Worm (Caenorhabditis elegans) whole organism, L2 larva: ENCODE measurements around the gene nhr-70.

Source experiments
- C34F6.9 ChIP-seq: fragments of 150-350 bp; optimal IDR thresholded peaks from 2 replicates; lab custom pipeline; 2014; ENCODE audit warnings: missing biosample characterization, missing genetic modification characterization
- F13H6.1 ChIP-seq: sonication (generic microtip); optimal IDR thresholded peaks from 2 replicates; lab custom pipeline; 2016; ENCODE audit warnings: missing genetic modification characterization, missing compliant biosample characterization
- R02D3.7 ChIP-seq: fragments of 150-350 bp; optimal IDR thresholded peaks from 2 replicates; lab custom pipeline; 2014; ENCODE audit warnings: missing biosample characterization, missing genetic modification characterization
- Y55F3AM.14 ChIP-seq: fragments of 200-800 bp; sonication (Bioruptor generic); optimal IDR thresholded peaks from 2 replicates; lab custom pipeline; 2018; ENCODE audit warnings: mild to moderate bottlenecking, missing genetic modification characterization, missing compliant biosample characterization
- ZK546.5 ChIP-seq: sonication (generic microtip); optimal IDR thresholded peaks from 2 replicates; lab custom pipeline; 2017; ENCODE audit warnings: missing biosample characterization, missing genetic modification characterization
- alr-1 ChIP-seq: fragments of 150-350 bp; optimal IDR thresholded peaks from 2 replicates; lab custom pipeline; 2014; ENCODE audit warnings: missing biosample characterization, missing genetic modification characterization
- aly-2 ChIP-seq: fragments of 150-350 bp; optimal IDR thresholded peaks from 2 replicates; lab custom pipeline; 2014; ENCODE audit warnings: missing biosample characterization, missing genetic modification characterization
- ama-1 ChIP-seq: fragments of 150-350 bp; optimal IDR thresholded peaks from 2 replicates; lab custom pipeline; 2018; ENCODE audit warnings: inconsistent platforms
- blmp-1 ChIP-seq: sonication (generic microtip); optimal IDR thresholded peaks from 2 replicates; lab custom pipeline; 2017; ENCODE audit warnings: missing genetic modification characterization, mild to moderate bottlenecking, missing compliant biosample characterization, antibody characterized with exemption, moderate library complexity; ENCODE audit not compliant: insufficient read depth
- ceh-16 ChIP-seq: fragments of 150-350 bp; optimal IDR thresholded peaks from 2 replicates; lab custom pipeline; 2014; ENCODE audit warnings: missing biosample characterization, missing genetic modification characterization
- ceh-82 ChIP-seq: fragments of 150-350 bp; optimal IDR thresholded peaks from 2 replicates; lab custom pipeline; 2014; ENCODE audit warnings: missing biosample characterization, missing genetic modification characterization
- crh-2 ChIP-seq: sonication (generic microtip); optimal IDR thresholded peaks from 2 replicates; lab custom pipeline; 2017; ENCODE audit warnings: missing biosample characterization, missing genetic modification characterization
- dmd-4 ChIP-seq: sonication (generic microtip); optimal IDR thresholded peaks from 2 replicates; lab custom pipeline; 2017; ENCODE audit warnings: missing biosample characterization, missing genetic modification characterization
- elt-3 ChIP-seq: sonication (generic microtip); optimal IDR thresholded peaks from 2 replicates; lab custom pipeline; 2017; ENCODE audit warnings: missing biosample characterization, missing genetic modification characterization
- fos-1 ChIP-seq: fragments of 150-350 bp; optimal IDR thresholded peaks from 2 replicates; lab custom pipeline; 2014; ENCODE audit warnings: missing biosample characterization, missing genetic modification characterization
- gmeb-1 ChIP-seq: fragments of 150-350 bp; optimal IDR thresholded peaks from 2 replicates; lab custom pipeline; 2014; ENCODE audit warnings: missing biosample characterization, missing genetic modification characterization
- lin-11 ChIP-seq: fragments of 150-350 bp; sonication (generic microtip); optimal IDR thresholded peaks from 2 replicates; lab custom pipeline; 2014; ENCODE audit warnings: missing biosample characterization, missing genetic modification characterization, inconsistent platforms, mixed read lengths
- lin-39 ChIP-seq: fragments of 150-350 bp; optimal IDR thresholded peaks from 2 replicates; lab custom pipeline; 2014; ENCODE audit warnings: missing biosample characterization, missing genetic modification reagents, missing genetic modification characterization
- lsy-2 ChIP-seq, 2 experiments: fragments of 150-350 bp in 1 of 2; sonication (generic microtip) in 1 of 2; optimal IDR thresholded peaks; 2 replicates each; lab custom pipeline; 2014 to 2017; ENCODE audit warnings: missing biosample characterization in 2 of 2, missing genetic modification characterization in 2 of 2
- mab-5 ChIP-seq: fragments of 150-350 bp; optimal IDR thresholded peaks from 2 replicates; lab custom pipeline; 2014; ENCODE audit warnings: missing biosample characterization, missing genetic modification characterization
- nhr-10 ChIP-seq: sonication (generic microtip); optimal IDR thresholded peaks from 2 replicates; lab custom pipeline; 2017; ENCODE audit warnings: missing biosample characterization, missing genetic modification characterization
- nhr-11 ChIP-seq: fragments of 150-350 bp; optimal IDR thresholded peaks from 2 replicates; lab custom pipeline; 2014; ENCODE audit warnings: missing biosample characterization, missing genetic modification characterization
- nhr-129 ChIP-seq: fragments of 150-350 bp; optimal IDR thresholded peaks from 2 replicates; lab custom pipeline; 2014; ENCODE audit warnings: missing biosample characterization, missing genetic modification characterization
- nhr-21 ChIP-seq: fragments of 150-350 bp; optimal IDR thresholded peaks from 2 replicates; lab custom pipeline; 2014; ENCODE audit warnings: missing biosample characterization, missing genetic modification characterization
- nhr-23 ChIP-seq: fragments of 150-350 bp; optimal IDR thresholded peaks from 2 replicates; lab custom pipeline; 2014; ENCODE audit warnings: missing biosample characterization, missing genetic modification reagents, missing genetic modification characterization
- nhr-25 ChIP-seq: fragments of 150-350 bp; sonication (generic microtip); optimal IDR thresholded peaks from 3 replicates; lab custom pipeline; 2014; ENCODE audit warnings: missing biosample characterization, missing genetic modification characterization
- nhr-6 ChIP-seq: fragments of 150-350 bp; optimal IDR thresholded peaks from 2 replicates; lab custom pipeline; 2014; ENCODE audit warnings: missing biosample characterization, missing genetic modification characterization
- nhr-77 ChIP-seq: fragments of 150-350 bp; optimal IDR thresholded peaks from 2 replicates; lab custom pipeline; 2014; ENCODE audit warnings: missing biosample characterization, missing genetic modification characterization
- peb-1 ChIP-seq: fragments of 150-350 bp; optimal IDR thresholded peaks from 2 replicates; lab custom pipeline; 2014; ENCODE audit warnings: missing biosample characterization, missing genetic modification characterization
- sem-4 ChIP-seq: fragments of 150-350 bp; optimal IDR thresholded peaks from 2 replicates; lab custom pipeline; 2014; ENCODE audit warnings: missing biosample characterization, missing genetic modification reagents, missing genetic modification characterization
- skn-1 ChIP-seq: sonication (generic microtip); optimal IDR thresholded peaks from 2 replicates; lab custom pipeline; 2017; ENCODE audit warnings: missing biosample characterization, missing genetic modification characterization
- sma-3 ChIP-seq: sonication (generic microtip); optimal IDR thresholded peaks from 2 replicates; lab custom pipeline; 2016; ENCODE audit warnings: missing genetic modification reagents, missing genetic modification characterization, missing compliant biosample characterization
- sma-9 ChIP-seq, 2 experiments: fragments of 150-350 bp in 1 of 2; sonication (generic microtip) in 1 of 2; optimal IDR thresholded peaks; 2 replicates each; lab custom pipeline; 2014 to 2016; ENCODE audit warnings: missing genetic modification characterization in 2 of 2, mild to moderate bottlenecking in 1 of 2, missing biosample characterization in 1 of 2, missing compliant biosample characterization in 1 of 2, missing genetic modification reagents in 1 of 2, moderate library complexity in 1 of 2
- snpc-4 ChIP-seq: fragments of 150-350 bp; optimal IDR thresholded peaks from 2 replicates; lab custom pipeline; 2014; ENCODE audit warnings: missing biosample characterization, missing genetic modification characterization
- unc-39 ChIP-seq: fragments of 150-350 bp; optimal IDR thresholded peaks from 2 replicates; lab custom pipeline; 2014; ENCODE audit warnings: missing biosample characterization, missing genetic modification characterization
- unc-55 ChIP-seq: fragments of 150-350 bp; sonication (generic microtip); optimal IDR thresholded peaks from 3 replicates; lab custom pipeline; 2014; ENCODE audit warnings: missing biosample characterization, missing genetic modification reagents, missing genetic modification characterization
- zag-1 ChIP-seq: fragments of 150-350 bp; optimal IDR thresholded peaks from 2 replicates; lab custom pipeline; 2014; ENCODE audit warnings: missing biosample characterization, missing genetic modification characterization
- ztf-1 ChIP-seq: fragments of 200-800 bp; sonication (Bioruptor generic); conservative IDR thresholded peaks from 2 replicates; pipeline ENCODE4 v1.3.6; 2022; ENCODE audit warnings: missing genetic modification characterization, missing compliant biosample characterization
- ztf-4 ChIP-seq: fragments of 150-350 bp; optimal IDR thresholded peaks from 2 replicates; lab custom pipeline; 2014; ENCODE audit warnings: missing biosample characterization, missing genetic modification characterization

nhr-70 gene

DNA sequence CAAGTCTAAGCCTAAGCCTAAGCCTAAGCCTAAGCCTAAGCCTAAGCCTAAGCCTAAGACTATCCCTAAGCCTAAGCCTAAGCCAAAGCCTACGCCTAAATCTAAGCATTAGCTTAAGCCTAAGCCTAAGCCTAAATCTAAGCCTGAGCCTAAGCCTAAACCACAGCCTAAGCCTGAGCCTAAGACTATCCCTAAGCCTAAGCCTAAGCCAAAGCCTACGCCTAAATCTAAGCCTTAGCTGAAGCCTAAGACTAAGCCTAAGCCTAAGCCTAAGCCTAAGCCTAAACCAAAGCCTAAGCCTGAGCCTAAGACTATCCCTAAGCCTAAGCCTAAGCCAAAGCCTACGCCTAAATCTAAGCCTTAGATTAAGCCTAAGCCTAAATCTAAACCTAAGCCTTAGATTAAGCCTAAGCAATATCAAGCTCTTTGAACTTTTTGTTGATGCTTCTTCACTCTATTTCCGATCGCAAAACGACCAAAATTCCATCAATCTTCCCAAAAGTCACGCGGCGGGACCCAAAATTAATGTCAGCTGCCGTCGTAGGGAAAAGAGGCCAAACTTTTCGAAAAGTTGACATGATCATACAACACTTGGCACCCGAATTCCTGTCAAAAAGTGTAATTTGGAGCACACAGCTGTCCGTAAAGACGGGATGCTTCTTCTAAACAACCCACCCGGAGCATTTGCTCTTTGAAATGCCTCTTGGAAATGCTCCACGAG, 34.8 kb upstream of the nhr-70 start:
- TF ChIP-seq Y55F3AM.14 (GFP tag; lab: Kevin White, UChicago) (no peak), nhr-23 (tag; lab: Kevin White, UChicago) (no peak), R02D3.7 (no peak), dmd-4 (tag; lab: Kevin White, UChicago) (no peak), nhr-6 (tag; lab: Kevin White, UChicago) (no peak), unc-55 (GFP tag; lab: Kevin White, UChicago) (no peak), lin-11 (tag; lab: Kevin White, UChicago) (no peak), fos-1 (tag; lab: Kevin White, UChicago) (no peak), ztf-1 (no peak), ZK546.5 (tag; lab: Kevin White, UChicago) (no peak), sem-4 (no peak), ceh-16 (tag; lab: Kevin White, UChicago) (no peak), mab-5 (peak; percentile 39), ztf-4 (tag; lab: Kevin White, UChicago) (no peak), nhr-21 (tag; lab: Kevin White, UChicago) (no peak), lin-39 (tag; lab: Kevin White, UChicago) (no peak), C34F6.9 (tag; lab: Kevin White, UChicago) (peak; percentile 30), aly-2 (tag; lab: Kevin White, UChicago) (no peak), nhr-129 (tag; lab: Kevin White, UChicago) (peak; percentile 77), elt-3 (tag; lab: Kevin White, UChicago) (no peak), zag-1 (no peak), F13H6.1 (tag; lab: Kevin White, UChicago) (peak; percentile 68), nhr-10 (no peak), nhr-77 (tag; lab: Kevin White, UChicago) (no peak), peb-1 (no peak), lsy-2 (tag; optimal IDR thresholded peaks at IDR 0.05; lab: Kevin White, UChicago) (peak in 1 of 2 experiments; percentile 51), skn-1 (tag; lab: Kevin White, UChicago) (no peak), sma-9 (GFP tag; optimal IDR thresholded peaks at IDR 0.05; lab: Kevin White, UChicago) (peak; percentile 65), sma-9 (tag; optimal IDR thresholded peaks at IDR 0.05; lab: Kevin White, UChicago) (no peak), blmp-1 (tag; lab: Kevin White, UChicago) (no peak), snpc-4 (tag; lab: Kevin White, UChicago) (no peak), sma-3 (GFP tag; lab: Kevin White, UChicago) (no peak), nhr-11 (tag; lab: Kevin White, UChicago) (no peak), nhr-25 (tag; lab: Kevin White, UChicago) (no peak)

DNA sequence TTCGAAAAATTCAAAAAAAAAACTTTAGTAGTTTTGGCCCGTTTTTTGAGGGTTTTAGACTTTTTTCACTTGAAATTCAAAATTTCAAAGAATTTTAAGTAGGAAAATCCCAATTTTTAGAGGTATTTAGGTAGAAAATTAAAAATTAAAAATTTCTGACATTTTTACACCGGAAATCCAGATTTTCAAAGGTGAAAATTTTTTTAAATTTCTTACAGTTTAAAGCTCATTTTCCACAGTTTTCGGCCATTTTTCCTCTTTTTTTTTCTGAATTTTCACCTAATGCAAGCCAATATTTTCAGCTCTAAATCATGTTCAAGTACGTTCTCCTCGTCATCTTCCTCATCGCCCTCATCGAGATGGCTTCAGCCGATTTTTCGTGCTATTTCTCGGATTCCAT, 34.0 kb upstream of the nhr-70 start, which contains the start of gene txt-14:
txt-14 (plus strand) TSS at position 301 of the 400 bp plus-strand sequence.
- TF ChIP-seq nhr-23 (tag; lab: Kevin White, UChicago) (no peak), F13H6.1 (tag; lab: Kevin White, UChicago) (no peak), alr-1 (tag; lab: Kevin White, UChicago) (no peak), ZK546.5 (tag; lab: Kevin White, UChicago) (no peak), fos-1 (tag; lab: Kevin White, UChicago) (no peak), gmeb-1 (tag; lab: Kevin White, UChicago) (no peak), ceh-82 (tag; lab: Kevin White, UChicago) (no peak), unc-39 (no peak), nhr-129 (tag; lab: Kevin White, UChicago) (no peak), sma-3 (GFP tag; lab: Kevin White, UChicago) (no peak), unc-55 (GFP tag; lab: Kevin White, UChicago) (no peak), nhr-77 (tag; lab: Kevin White, UChicago) (no peak), peb-1 (no peak), crh-2 (tag; lab: Kevin White, UChicago) (no peak), elt-3 (tag; lab: Kevin White, UChicago) (no peak)

DNA sequence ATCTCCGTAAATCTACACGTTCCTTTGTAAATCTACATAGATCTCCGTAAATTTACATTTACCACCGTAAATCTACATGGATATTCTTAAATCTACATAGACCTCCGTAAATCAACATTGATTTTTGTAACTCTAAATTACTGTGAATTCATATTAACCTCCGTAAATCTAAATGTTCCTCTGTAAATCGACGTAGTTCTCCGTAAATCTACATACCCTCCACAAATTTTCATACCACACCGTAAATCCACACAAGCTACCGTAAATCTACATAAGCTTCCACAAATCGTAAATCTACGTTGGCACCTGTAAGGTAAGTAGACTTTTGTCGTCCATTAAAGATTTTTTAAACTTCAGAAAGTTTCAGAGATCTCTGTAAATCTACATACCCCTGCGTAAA, 31.3 kb upstream of the nhr-70 start:
- TF ChIP-seq ceh-16 (tag; lab: Kevin White, UChicago) (no peak), fos-1 (tag; lab: Kevin White, UChicago) (no peak), sem-4 (no peak), zag-1 (no peak), ama-1 (lab: Kevin White, UChicago) (no peak), peb-1 (no peak), dmd-4 (tag; lab: Kevin White, UChicago) (no peak), nhr-77 (tag; lab: Kevin White, UChicago) (no peak), nhr-6 (tag; lab: Kevin White, UChicago) (no peak), nhr-11 (tag; lab: Kevin White, UChicago) (no peak), ZK546.5 (tag; lab: Kevin White, UChicago) (no peak), lsy-2 (tag; optimal IDR thresholded peaks at IDR 0.05; lab: Kevin White, UChicago) (no peak), unc-39 (no peak)
